Worm (Caenorhabditis elegans) whole organism, mixed stage, embryonic: ENCODE results near the gene Y8A9A.2.
A peak's percentile ranks its signal among the peaks of the same experiment; 100 is the strongest.
"Not testable (repeated sequence)": the region's sequence is repeated elsewhere in the genome, so short reads cannot be mapped to it uniquely, and the experiment has no call there.

Experiments
- M03D4.4 ChIP-seq: sonication (generic microtip); optimal IDR thresholded peaks from 2 replicates; lab custom pipeline; 2017; ENCODE audit warnings: mild to moderate bottlenecking, missing genetic modification characterization, missing compliant biosample characterization
- bed-3 ChIP-seq: fragments of 200-800 bp; sonication (Bioruptor generic); optimal IDR thresholded peaks from 3 replicates; lab custom pipeline; 2018; ENCODE audit warnings: mild to moderate bottlenecking, missing genetic modification characterization, moderate library complexity, missing compliant biosample characterization
- blmp-1 ChIP-seq: fragments of 150-350 bp; optimal IDR thresholded peaks from 2 replicates; lab custom pipeline; 2014; ENCODE audit warnings: missing biosample characterization, missing genetic modification characterization
- ceh-39 ChIP-seq: fragments of 150-350 bp; optimal IDR thresholded peaks from 2 replicates; lab custom pipeline; 2014; ENCODE audit warnings: missing biosample characterization, missing genetic modification characterization
- ceh-43 ChIP-seq: fragments of 200-800 bp; sonication (Bioruptor generic); optimal IDR thresholded peaks from 2 replicates; lab custom pipeline; 2018; ENCODE audit warnings: mild to moderate bottlenecking, missing genetic modification characterization, moderate library complexity, missing compliant biosample characterization
- ceh-83 ChIP-seq: fragments of 200-800 bp; sonication (Bioruptor generic); optimal IDR thresholded peaks from 2 replicates; lab custom pipeline; 2018; ENCODE audit warnings: mild to moderate bottlenecking, missing genetic modification characterization, missing compliant biosample characterization
- ces-1 ChIP-seq: fragments of 150-350 bp; optimal IDR thresholded peaks from 2 replicates; lab custom pipeline; 2014; ENCODE audit warnings: missing biosample characterization, missing genetic modification reagents, missing genetic modification characterization
- cnd-1 ChIP-seq: fragments of 200-800 bp; sonication (Bioruptor generic); optimal IDR thresholded peaks from 2 replicates; lab custom pipeline; 2018; ENCODE audit warnings: mild to moderate bottlenecking, missing genetic modification characterization, missing compliant biosample characterization
- drap-1 ChIP-seq: fragments of 200-800 bp; sonication (Bioruptor generic); optimal IDR thresholded peaks from 3 replicates; lab custom pipeline; 2018; ENCODE audit warnings: mild to moderate bottlenecking, missing genetic modification characterization, missing compliant biosample characterization
- elt-1 ChIP-seq: sonication (generic microtip); optimal IDR thresholded peaks from 2 replicates; lab custom pipeline; 2017; ENCODE audit warnings: missing genetic modification characterization, mild to moderate bottlenecking, missing compliant biosample characterization, antibody characterized with exemption, moderate library complexity, borderline replicate concordance; ENCODE audit not compliant: insufficient read depth
- flh-1 ChIP-seq: fragments of 200-800 bp; sonication (Bioruptor generic); optimal IDR thresholded peaks from 2 replicates; lab custom pipeline; 2018; ENCODE audit warnings: mild to moderate bottlenecking, missing genetic modification characterization, moderate library complexity, missing compliant biosample characterization
- ham-2 ChIP-seq: fragments of 200-800 bp; sonication (Bioruptor generic); optimal IDR thresholded peaks from 2 replicates; lab custom pipeline; 2018; ENCODE audit warnings: mild to moderate bottlenecking, missing genetic modification characterization, missing compliant biosample characterization
- hlh-1 ChIP-seq: fragments of 150-350 bp; optimal IDR thresholded peaks from 2 replicates; lab custom pipeline; 2014; ENCODE audit warnings: missing biosample characterization, missing genetic modification reagents, missing genetic modification characterization
- lin-13 ChIP-seq: fragments of 150-350 bp; optimal IDR thresholded peaks from 2 replicates; lab custom pipeline; 2014; ENCODE audit warnings: missing biosample characterization, missing genetic modification characterization
- lsy-2 ChIP-seq: fragments of 150-350 bp; optimal IDR thresholded peaks from 2 replicates; lab custom pipeline; 2014; ENCODE audit warnings: missing biosample characterization, missing genetic modification characterization
- mab-5 ChIP-seq: fragments of 150-350 bp; optimal IDR thresholded peaks from 2 replicates; lab custom pipeline; 2014; ENCODE audit warnings: missing biosample characterization, missing genetic modification characterization
- mep-1 ChIP-seq: fragments of 150-350 bp; optimal IDR thresholded peaks from 2 replicates; lab custom pipeline; 2017; ENCODE audit warnings: missing biosample characterization, missing genetic modification reagents, missing genetic modification characterization, inconsistent platforms
- mls-2 ChIP-seq: sonication (generic microtip); optimal IDR thresholded peaks from 2 replicates; lab custom pipeline; 2016; ENCODE audit warnings: mild to moderate bottlenecking, missing genetic modification characterization, moderate library complexity, missing compliant biosample characterization
- nhr-12 ChIP-seq: fragments of 150-350 bp; optimal IDR thresholded peaks from 2 replicates; lab custom pipeline; 2014; ENCODE audit warnings: missing biosample characterization, missing genetic modification characterization
- nhr-2 ChIP-seq: fragments of 150-350 bp; optimal IDR thresholded peaks from 2 replicates; lab custom pipeline; 2014; ENCODE audit warnings: missing biosample characterization, missing genetic modification characterization
- nhr-237 ChIP-seq: fragments of 150-350 bp; optimal IDR thresholded peaks from 2 replicates; lab custom pipeline; 2014; ENCODE audit warnings: missing biosample characterization, missing genetic modification characterization
- nhr-28 ChIP-seq: fragments of 150-350 bp; optimal IDR thresholded peaks from 2 replicates; lab custom pipeline; 2014; ENCODE audit warnings: missing biosample characterization, missing genetic modification characterization
- pha-4 ChIP-seq: fragments of 150-350 bp; optimal IDR thresholded peaks from 2 replicates; lab custom pipeline; 2018; ENCODE audit warnings: missing biosample characterization, missing genetic modification reagents, missing genetic modification characterization
- sem-2 ChIP-seq: fragments of 200-800 bp; sonication (Bioruptor generic); optimal IDR thresholded peaks from 2 replicates; lab custom pipeline; 2018; ENCODE audit warnings: mild to moderate bottlenecking, missing genetic modification characterization, missing compliant biosample characterization
- snpc-4 ChIP-seq: fragments of 150-350 bp; optimal IDR thresholded peaks from 2 replicates; lab custom pipeline; 2014; ENCODE audit warnings: missing biosample characterization, missing genetic modification characterization
- sptf-1 ChIP-seq: sonication (generic microtip); optimal IDR thresholded peaks from 2 replicates; lab custom pipeline; 2017; ENCODE audit warnings: mild to moderate bottlenecking, missing genetic modification characterization, moderate library complexity, missing compliant biosample characterization
- tbx-8 ChIP-seq: fragments of 200-800 bp; sonication (Bioruptor generic); optimal IDR thresholded peaks from 2 replicates; lab custom pipeline; 2018; ENCODE audit warnings: mild to moderate bottlenecking, missing genetic modification characterization, moderate library complexity, missing compliant biosample characterization
- unc-120 ChIP-seq: sonication (generic microtip); optimal IDR thresholded peaks from 2 replicates; lab custom pipeline; 2017; ENCODE audit warnings: missing genetic modification characterization, missing compliant biosample characterization; ENCODE audit not compliant: poor library complexity, severe bottlenecking
- unc-62 ChIP-seq: fragments of 150-350 bp; optimal IDR thresholded peaks from 2 replicates; lab custom pipeline; 2014; ENCODE audit warnings: missing biosample characterization, missing genetic modification reagents, missing genetic modification characterization
- zip-8 ChIP-seq: fragments of 150-350 bp; optimal IDR thresholded peaks from 2 replicates; lab custom pipeline; 2014; ENCODE audit warnings: missing biosample characterization, missing genetic modification characterization
- ztf-11 ChIP-seq: fragments of 150-350 bp; optimal IDR thresholded peaks from 2 replicates; lab custom pipeline; 2014; ENCODE audit warnings: missing biosample characterization, missing genetic modification characterization

Gene Y8A9A.2

DNA sequence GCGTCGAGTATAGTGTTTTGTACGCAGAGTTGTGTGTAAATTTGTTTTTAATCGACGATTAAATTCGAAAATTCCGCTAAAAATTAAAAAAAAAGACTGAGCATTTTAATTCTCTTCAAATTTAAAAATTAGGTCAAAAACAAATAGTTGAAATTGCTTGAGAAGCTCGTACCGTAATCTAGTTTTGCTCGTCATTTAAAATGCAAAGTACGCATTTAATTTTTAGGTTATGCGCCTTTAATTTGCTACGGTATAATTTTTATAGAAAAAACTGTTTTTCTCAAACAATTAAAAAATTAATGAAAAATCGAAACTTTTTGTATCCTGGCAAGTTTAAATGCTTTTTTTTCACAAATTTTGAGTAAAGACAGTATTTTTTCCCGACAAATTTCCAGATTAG lies 13.2 kb downstream of the Y8A9A.2 start:
- TF ChIP-seq hlh-1 (no peak), elt-1 (no peak), M03D4.4 (no peak), bed-3 (no peak), ces-1 (no peak), nhr-237 (tag; lab: Kevin White, UChicago) (no peak), unc-62 (GFP tag; lab: Kevin White, UChicago) (no peak), snpc-4 (tag; lab: Kevin White, UChicago) (no peak), blmp-1 (tag; lab: Kevin White, UChicago) (no peak), mep-1 (tag; lab: Kevin White, UChicago) (no peak), cnd-1 (no peak), mls-2 (tag; lab: Kevin White, UChicago) (no peak), nhr-28 (no peak), unc-120 (no peak), ceh-39 (tag; lab: Kevin White, UChicago) (no peak)

DNA sequence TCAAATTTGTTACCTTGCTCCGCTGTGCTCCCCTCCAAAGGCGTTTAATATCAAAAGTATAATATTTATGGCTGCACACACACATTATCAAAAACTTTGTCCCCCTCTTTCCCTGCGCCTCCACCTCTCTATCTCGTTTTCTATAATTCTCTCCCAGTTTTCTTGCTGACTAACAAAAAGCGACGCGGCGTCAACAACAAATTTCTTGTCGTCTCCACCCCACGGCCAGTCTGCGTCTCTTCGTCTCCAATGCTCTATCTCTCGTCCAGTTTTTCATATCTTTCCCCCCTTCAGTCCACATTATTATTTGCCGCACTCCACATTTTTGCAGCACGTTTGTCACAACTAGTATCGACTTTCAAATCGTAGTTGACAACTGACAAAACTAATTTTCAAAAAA lies 15.1 kb downstream of the Y8A9A.2 start:
- TF ChIP-seq blmp-1 (tag; lab: Kevin White, UChicago) (no peak), lin-13 (tag; lab: Kevin White, UChicago) (no peak), tbx-8 (GFP tag; lab: Kevin White, UChicago) (no peak), ces-1 (peak; percentile 7), nhr-2 (tag; lab: Kevin White, UChicago) (no peak), lsy-2 (no peak), ham-2 (GFP tag; lab: Kevin White, UChicago) (no peak), nhr-237 (tag; lab: Kevin White, UChicago) (no peak), nhr-12 (tag; lab: Kevin White, UChicago) (no peak), ceh-43 (GFP tag; lab: Kevin White, UChicago) (no peak), ztf-11 (no peak), pha-4 (tag; lab: Kevin White, UChicago) (peak; percentile 17), unc-62 (GFP tag; lab: Kevin White, UChicago) (peak; percentile 38)
- TF ChIP-seq, all 35 proteins: peak for 3

DNA sequence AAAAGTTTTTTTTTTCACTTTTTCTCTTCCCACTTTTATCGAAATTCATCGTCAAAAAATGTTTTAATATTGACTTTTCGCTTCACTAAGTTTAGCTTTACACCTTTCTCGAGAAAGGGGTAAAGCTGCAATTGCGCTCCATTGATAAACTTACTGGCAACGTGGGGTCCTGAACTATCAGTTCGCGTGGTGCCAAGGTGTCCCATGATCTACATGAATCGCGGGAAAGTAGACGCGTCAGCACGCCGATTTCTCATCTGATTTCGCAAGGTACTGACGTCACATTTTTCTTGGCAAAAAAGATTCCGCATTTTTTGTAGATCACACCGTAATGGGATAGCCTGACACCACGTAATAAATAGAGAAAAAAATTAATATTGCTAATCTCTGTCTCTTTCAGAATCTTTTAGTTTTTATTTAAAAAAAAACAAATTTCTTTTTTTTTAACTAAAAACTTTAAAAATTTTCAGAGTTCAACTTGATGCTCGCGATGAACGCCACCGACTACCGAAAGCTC lies 16.5 kb downstream of the Y8A9A.2 start, which contains the start of gene lido-15:
Gene lido-15 (plus strand): TSS at position 467 of the 517 bp plus-strand sequence.
- no peak for TF ChIP-seq mab-5 (tag; lab: Kevin White, UChicago)
- no peak for TF ChIP-seq unc-120
- TF ChIP-seq mls-2 (tag; lab: Kevin White, UChicago) = no peak
- TF ChIP-seq lin-13 (tag; lab: Kevin White, UChicago) = no peak
- TF ChIP-seq nhr-237 (tag; lab: Kevin White, UChicago) = no peak
- TF ChIP-seq drap-1 (GFP tag; lab: Kevin White, UChicago) = no peak
- no peak for TF ChIP-seq pha-4 (tag; lab: Kevin White, UChicago)
- no peak for TF ChIP-seq zip-8 (tag; lab: Kevin White, UChicago)
- TF ChIP-seq blmp-1 (tag; lab: Kevin White, UChicago) = no peak
- TF ChIP-seq ztf-11 = no peak
- TF ChIP-seq nhr-2 (tag; lab: Kevin White, UChicago) = no peak
- TF ChIP-seq elt-1 = no peak
- TF ChIP-seq ceh-83 (GFP tag; lab: Kevin White, UChicago) = no peak
- no peak for TF ChIP-seq sptf-1 (tag; lab: Kevin White, UChicago)
- TF ChIP-seq sem-2 (GFP tag; lab: Kevin White, UChicago) = no peak
- no peak for TF ChIP-seq nhr-12 (tag; lab: Kevin White, UChicago)
- TF ChIP-seq, all 35 proteins: peak for 0

DNA sequence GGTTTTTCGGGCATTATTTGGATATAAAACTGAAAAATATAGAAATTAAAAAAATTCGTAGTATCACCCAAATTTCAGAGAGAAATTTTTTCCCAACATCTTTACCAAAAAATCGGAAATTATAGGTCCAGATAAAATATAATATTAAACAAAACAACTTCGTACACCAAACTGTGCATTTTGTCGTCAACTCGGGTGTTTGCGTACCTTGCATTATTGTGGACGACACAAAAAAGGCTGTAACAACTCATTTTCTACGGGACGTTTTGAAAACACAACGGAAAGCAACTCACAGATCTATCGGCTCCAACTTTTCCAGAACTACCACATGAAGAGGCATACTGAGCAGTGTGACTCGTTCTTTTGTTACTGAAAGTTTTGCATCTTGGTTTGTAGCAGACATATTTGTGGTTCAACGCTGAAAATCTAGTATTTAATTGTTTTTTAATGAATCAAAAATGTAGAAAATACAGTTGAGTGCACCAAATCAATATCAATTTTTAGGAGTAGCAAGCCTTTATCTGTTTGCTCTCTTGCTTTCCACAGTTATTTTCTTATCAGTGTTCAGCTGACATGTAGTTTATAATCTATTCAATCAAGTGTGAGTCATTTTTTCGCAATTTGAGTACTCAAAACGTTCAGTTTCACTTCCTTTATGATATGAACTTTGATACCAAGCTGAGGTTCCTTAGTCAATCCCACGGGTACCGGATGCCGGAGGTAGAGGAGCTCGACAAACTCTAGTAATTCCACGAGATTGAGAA lies 20.2 kb downstream of the Y8A9A.2 start:
- TF ChIP-seq nhr-28 = no peak

DNA sequence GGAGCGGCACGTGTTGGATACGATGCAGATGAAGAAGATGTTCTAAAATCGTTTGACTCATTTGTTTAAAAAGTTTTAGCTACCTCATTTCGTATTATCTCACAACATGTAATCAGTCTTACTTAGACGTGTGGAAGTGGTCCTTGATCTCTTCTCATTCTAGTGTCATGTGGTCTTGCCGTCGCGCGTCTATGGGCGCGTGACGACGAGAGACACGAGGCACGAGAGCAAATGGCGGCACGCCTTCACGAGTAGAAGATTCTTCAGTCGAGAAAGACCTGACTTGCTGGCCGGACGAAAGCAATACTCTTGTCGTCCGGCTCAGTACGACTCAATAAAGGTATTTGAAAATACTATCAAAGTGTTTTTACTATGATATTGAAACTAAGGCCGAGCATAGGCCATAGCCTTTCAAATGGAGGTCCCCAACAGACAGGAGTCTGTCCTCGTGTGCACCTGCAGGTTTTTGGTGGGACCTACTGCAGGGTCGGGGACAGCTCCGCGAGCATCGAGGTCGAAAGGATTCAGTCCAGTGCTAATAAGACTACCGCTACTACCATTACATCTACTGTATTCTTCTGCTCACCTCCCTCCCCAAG lies 20.9 kb downstream of the Y8A9A.2 start, which contains the start of gene fbxa-24:
Gene fbxa-24 (plus strand): TSS at position 276 of the 599 bp plus-strand sequence.
- TF ChIP-seq nhr-237 (tag; lab: Kevin White, UChicago); cnd-1; flh-1 (GFP tag; lab: Kevin White, UChicago): not testable (repeated sequence)
